In genomic region chr3R:9053850-9054441, dm6 we compare ENCODE assay signal across 1 fruit fly cellular context.
TF ChIP-seq lines count a peak whose summit lies in the region.

No protein-coding gene starts in this region.

TF ChIP-seq in whole organism, embryonic, 481 proteins besides CTCF, POLR2A, EP300 and RAD21 (continued from another document):
- TF ChIP-seq Meics (GFP tag; optimal IDR thresholded peaks at IDR 0.05; lab: Kevin White, UChicago) (peak; percentile 66), az2 (GFP tag; optimal IDR thresholded peaks at IDR 0.05; lab: Kevin White, UChicago) (no peak), CG9727 (GFP tag; optimal IDR thresholded peaks at IDR 0.05; lab: Kevin White, UChicago) (peak; percentile 8), Taf1 (GFP tag; IDR thresholded peaks at IDR 0.05; lab: Robert Waterston, UW) (no peak), CG5245 (GFP tag; optimal IDR thresholded peaks at IDR 0.05; lab: Kevin White, UChicago) (no peak), tin (GFP tag; optimal IDR thresholded peaks at IDR 0.05; lab: Kevin White, UChicago) (peak; percentile 2), CG31365 (tag; optimal IDR thresholded peaks at IDR 0.05; lab: Kevin White, UChicago) (no peak), unpg (GFP tag; optimal IDR thresholded peaks at IDR 0.05; lab: Kevin White, UChicago) (peak; percentile 41), chif (GFP tag; optimal IDR thresholded peaks at IDR 0.05; lab: Kevin White, UChicago) (peak in 1 of 2 experiments; percentile 18), CG30403 (GFP tag; optimal IDR thresholded peaks at IDR 0.05; lab: Kevin White, UChicago) (peak; percentile 58), maf-S (GFP tag; optimal IDR thresholded peaks at IDR 0.05; lab: Kevin White, UChicago) (peak; percentile 48), Mes4 (GFP tag; optimal IDR thresholded peaks at IDR 0.05; lab: Kevin White, UChicago) (no peak), CG7786 (GFP tag; optimal IDR thresholded peaks at IDR 0.05; lab: Kevin White, UChicago) (peak; percentile 53), Oli (tag; optimal IDR thresholded peaks at IDR 0.05; lab: Kevin White, UChicago) (peak; percentile 67), HmgZ (tag; optimal IDR thresholded peaks at IDR 0.05; lab: Kevin White, UChicago) (no peak), gfzf (GFP tag; optimal IDR thresholded peaks at IDR 0.05; lab: Kevin White, UChicago) (no peak), zen (tag; optimal IDR thresholded peaks at IDR 0.05; lab: Kevin White, UChicago) (peak; percentile 13), GATAe (GFP tag; conservative IDR thresholded peaks at IDR 0.05; lab: Robert Waterston, UW) (no peak), lola (GFP tag; optimal IDR thresholded peaks at IDR 0.05; lab: Kevin White, UChicago) (peak in 1 of 3 experiments; percentile 26), CG17359 (tag; optimal IDR thresholded peaks at IDR 0.05; lab: Kevin White, UChicago) (peak; percentile 28), CG1529 (GFP tag; optimal IDR thresholded peaks at IDR 0.05; lab: Kevin White, UChicago) (peak; percentile 8), yki (optimal IDR thresholded peaks at IDR 0.05; lab: Kevin White, UChicago) (no peak), jing (GFP tag; optimal IDR thresholded peaks at IDR 0.05; lab: Kevin White, UChicago) (peak; percentile 24), CG7963 (GFP tag; IDR thresholded peaks at IDR 0.05; lab: Robert Waterston, UW; ENCODE audit: partially characterized antibody) (no peak), Scr (GFP tag; IDR thresholded peaks at IDR 0.05; lab: Robert Waterston, UW; ENCODE audit: partially characterized antibody) (no peak), CG18599 (GFP tag; optimal IDR thresholded peaks at IDR 0.05; lab: Kevin White, UChicago) (peak; percentile 59), Neu2 (GFP tag; optimal IDR thresholded peaks at IDR 0.05; lab: Kevin White, UChicago; ENCODE audit: borderline replicate concordance) (no peak), hb (GFP tag; IDR thresholded peaks at IDR 0.05; lab: Robert Waterston, UW; ENCODE audit: partially characterized antibody) (no peak), CG13296 (GFP tag; optimal IDR thresholded peaks at IDR 0.05; lab: Kevin White, UChicago) (peak; percentile 30), Atf6 (GFP tag; IDR thresholded peaks at IDR 0.05; lab: Robert Waterston, UW) (no peak)
